Worm (Caenorhabditis elegans): Measurements from ENCODE around the gene ubc-24.

Gene ubc-24

DNA sequence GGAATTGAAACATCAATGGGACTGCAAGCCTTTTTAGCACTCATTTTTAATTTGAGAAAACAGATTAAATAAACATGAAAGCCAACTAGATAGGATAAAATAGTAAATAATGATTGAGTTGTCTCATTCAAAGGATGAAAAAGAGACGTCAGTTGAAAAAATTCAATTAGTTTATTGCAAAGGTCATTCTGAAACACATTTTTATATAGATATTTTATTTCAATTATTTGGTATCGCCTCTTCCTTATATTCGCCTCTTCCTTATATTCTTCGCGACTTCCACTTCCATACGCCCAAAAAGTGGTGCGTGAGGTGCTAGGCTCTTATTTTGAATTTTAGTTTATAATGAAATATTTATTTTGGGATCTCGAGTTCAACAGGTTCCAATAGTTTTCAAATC is 29.6 kb downstream of the ubc-24 start, which contains the start of gene acp-4:
TSS of gene acp-4 (minus strand) at position 101 of the 400 bp plus-strand sequence.
- no peak for TF ChIP-seq Y75B8A.6 (GFP tag; IDR thresholded peaks at IDR 0.05)

DNA sequence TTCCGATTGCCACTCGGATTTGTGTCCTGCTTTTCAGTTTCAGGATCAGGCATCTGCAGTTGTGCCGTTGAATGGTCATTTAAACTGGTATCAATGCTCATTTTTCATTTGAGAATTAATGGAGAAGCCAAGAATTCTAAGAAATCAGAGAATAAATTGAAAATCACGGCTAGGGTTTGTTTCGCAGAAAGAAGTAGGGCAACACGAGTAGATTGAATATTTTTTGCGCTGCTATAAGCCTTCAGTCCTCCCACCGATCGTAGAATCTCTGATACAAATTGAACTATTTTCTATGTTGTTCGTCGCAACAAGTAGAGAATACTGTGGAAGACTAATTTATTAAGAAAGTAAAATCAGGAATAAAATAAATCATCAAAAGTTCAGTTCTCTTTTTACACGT is 31.6 kb downstream of the ubc-24 start, which contains the start of gene acp-3:
TSS of gene acp-3 (minus strand) at position 101 of the 400 bp plus-strand sequence.
- TF ChIP-seq unc-62 (GFP tag; optimal IDR thresholded peaks at IDR 0.05 in 1 of 2) (peak in 1 of 2 experiments; percentile 68), unc-62 (tag; optimal IDR thresholded peaks at IDR 0.05) (no peak), nhr-25 (tag; optimal IDR thresholded peaks at IDR 0.05; ENCODE audit: borderline replicate concordance, insufficient read depth) (no peak), aha-1 (tag) (peak; percentile 84)

DNA sequence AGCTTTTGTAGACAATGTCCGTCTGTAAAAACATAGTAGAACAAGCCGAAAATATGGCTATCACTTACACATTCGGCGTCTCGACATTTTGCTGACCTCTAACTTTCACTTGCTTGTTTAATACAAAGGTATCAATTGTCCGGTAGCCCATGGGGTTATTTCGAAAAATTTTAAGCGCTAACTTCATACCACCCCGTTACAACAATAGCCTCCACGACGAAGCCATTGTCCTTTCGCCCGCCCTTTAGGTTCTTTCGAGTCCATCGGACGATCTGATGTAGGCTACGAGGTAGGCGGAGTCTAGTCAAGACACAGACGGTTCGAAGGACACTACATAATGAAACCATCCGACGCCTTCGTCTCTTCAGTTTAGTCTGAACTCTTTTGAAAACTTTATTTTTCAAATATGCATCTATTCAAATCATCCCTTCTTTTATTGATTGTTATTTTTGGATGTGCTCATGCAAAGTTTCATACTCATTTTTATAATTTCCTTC is 33.4 kb downstream of the ubc-24 start, which contains the start of gene lips-10:
TSS of gene lips-10 (plus strand) at position 378 of the 497 bp plus-strand sequence.
- TF ChIP-seq nhr-28 (tag; optimal IDR thresholded peaks at IDR 0.05) = peak; percentile 91
- TF ChIP-seq tra-1 (GFP tag; IDR thresholded peaks at IDR 0.05) = no peak
- no peak for TF ChIP-seq unc-39 (tag; optimal IDR thresholded peaks at IDR 0.05)
- TF ChIP-seq snpc-1.2 (GFP tag; IDR thresholded peaks at IDR 0.05) = no peak
- TF ChIP-seq unc-62 (GFP tag; optimal IDR thresholded peaks at IDR 0.05 in 1 of 2) = peak in 1 of 2 experiments; percentile 13
- no peak for TF ChIP-seq unc-62 (tag; optimal IDR thresholded peaks at IDR 0.05)
- no peak for TF ChIP-seq aha-1 (tag)
- TF ChIP-seq ceh-44 (GFP tag; IDR thresholded peaks at IDR 0.05) = no peak
- TF ChIP-seq hlh-11 (tag; optimal IDR thresholded peaks at IDR 0.05) = no peak
- no peak for TF ChIP-seq hif-1 (tag; optimal IDR thresholded peaks at IDR 0.05)
- no peak for TF ChIP-seq set-16 (GFP tag; IDR thresholded peaks at IDR 0.05)
- no peak for TF ChIP-seq F10B5.3 (tag; optimal IDR thresholded peaks at IDR 0.05)
- TF ChIP-seq F26F4.8 (GFP tag; conservative IDR thresholded peaks at IDR 0.05) = no peak
- TF ChIP-seq lin-1 (GFP tag; IDR thresholded peaks at IDR 0.05) = no peak
- no peak for TF ChIP-seq dve-1 (tag; optimal IDR thresholded peaks at IDR 0.05; ENCODE audit: insufficient read depth)

DNA sequence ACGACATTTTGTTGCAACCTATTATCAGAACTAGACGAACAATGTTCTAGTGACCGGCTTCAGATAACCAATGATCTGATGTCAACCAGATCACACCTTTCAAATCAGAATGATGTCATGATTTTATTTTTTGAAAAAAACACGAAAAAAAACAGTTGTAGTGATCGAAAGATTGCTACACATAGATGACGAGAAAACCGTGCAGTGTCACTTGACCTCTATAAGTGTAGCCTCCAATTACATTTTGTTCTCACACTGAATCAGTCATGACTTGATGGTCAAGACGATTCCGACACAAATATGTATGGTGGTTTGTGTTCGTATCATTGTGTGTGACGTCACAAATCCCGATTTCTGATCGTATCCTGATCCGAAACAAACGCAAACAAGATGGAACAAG is 34.7 kb downstream of the ubc-24 start:
- peak; percentile 51 for TF ChIP-seq hlh-30 (tag; optimal IDR thresholded peaks at IDR 0.05; ENCODE audit: insufficient read depth)
- TF ChIP-seq daf-19 (GFP tag; conservative IDR thresholded peaks at IDR 0.05) = no peak
- TF ChIP-seq hlh-11 (tag; optimal IDR thresholded peaks at IDR 0.05) = peak; percentile 11
- no peak for TF ChIP-seq F49E8.2 (tag; optimal IDR thresholded peaks at IDR 0.05; ENCODE audit: borderline replicate concordance)
- TF ChIP-seq dmd-6 (GFP tag; IDR thresholded peaks at IDR 0.05) = peak; percentile 48; the same call in 1 of the 2 replicates
- no peak for TF ChIP-seq ctbp-1 (GFP tag; IDR thresholded peaks at IDR 0.05)
- no peak for TF ChIP-seq F10B5.3 (tag; optimal IDR thresholded peaks at IDR 0.05)
- TF ChIP-seq nhr-28 (tag; optimal IDR thresholded peaks at IDR 0.05) = peak; percentile 77
- peak in 1 of 2 experiments; percentile 35 for TF ChIP-seq mdl-1 (tag; optimal IDR thresholded peaks at IDR 0.05)
- no peak for TF ChIP-seq Y105C5A.15 (GFP tag; IDR thresholded peaks at IDR 0.05)
- no peak for TF ChIP-seq dve-1 (tag; optimal IDR thresholded peaks at IDR 0.05; ENCODE audit: insufficient read depth)

DNA sequence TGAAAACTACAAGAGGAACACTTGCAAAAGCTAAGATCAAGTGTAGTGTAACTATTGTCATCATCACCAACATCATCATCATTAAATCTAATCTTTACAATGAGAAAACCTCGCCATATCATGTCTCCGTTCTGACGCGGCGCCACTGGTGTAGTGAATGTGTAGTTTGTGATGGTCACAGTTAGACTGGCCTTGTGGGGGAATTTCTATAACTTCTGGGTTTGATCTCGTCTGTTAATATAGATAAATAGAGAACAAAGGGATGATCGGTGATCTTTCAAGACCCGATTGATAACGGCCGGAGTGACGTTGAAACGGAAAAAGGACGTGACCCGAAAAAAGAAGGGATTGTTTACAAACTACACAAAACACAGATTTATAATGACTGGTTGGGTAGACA is 35.4 kb downstream of the ubc-24 start:
- peak; percentile 18; the same call in 1 of the 2 replicates for TF ChIP-seq dmd-6 (GFP tag; IDR thresholded peaks at IDR 0.05)
- TF ChIP-seq vab-7 (GFP tag; IDR thresholded peaks at IDR 0.05) = no peak
- TF ChIP-seq nhr-42 (GFP tag; IDR thresholded peaks at IDR 0.05) = no peak
- TF ChIP-seq mep-1 (tag; optimal IDR thresholded peaks at IDR 0.05) = peak; percentile 37
- peak; percentile 47 for TF ChIP-seq hlh-30 (tag; optimal IDR thresholded peaks at IDR 0.05; ENCODE audit: insufficient read depth)
- no peak for TF ChIP-seq lin-13 (GFP tag; optimal IDR thresholded peaks at IDR 0.05)
- peak; percentile 51 for TF ChIP-seq nhr-10 (tag; optimal IDR thresholded peaks at IDR 0.05)
- TF ChIP-seq nhr-25 (tag; optimal IDR thresholded peaks at IDR 0.05; ENCODE audit: borderline replicate concordance, insufficient read depth) = peak; percentile 34
- TF ChIP-seq mdl-1 (tag; optimal IDR thresholded peaks at IDR 0.05) = peak in 1 of 2 experiments; percentile 67
- peak; percentile 57 for TF ChIP-seq cey-2 (tag; optimal IDR thresholded peaks at IDR 0.05; ENCODE audit: borderline replicate concordance, insufficient read depth)
- peak; percentile 5 for TF ChIP-seq aha-1 (tag)
- TF ChIP-seq zfp-2 (tag; optimal IDR thresholded peaks at IDR 0.05) = no peak
- no peak for TF ChIP-seq F49E8.2 (tag; optimal IDR thresholded peaks at IDR 0.05; ENCODE audit: borderline replicate concordance)
- TF ChIP-seq T26A8.4 (GFP tag; IDR thresholded peaks at IDR 0.05) = no peak
- TF ChIP-seq lsy-2 (tag; optimal IDR thresholded peaks at IDR 0.05) = peak in 1 of 2 experiments; percentile 9
- no peak for TF ChIP-seq arid-1 (GFP tag; conservative IDR thresholded peaks at IDR 0.05)
- no peak for TF ChIP-seq dmd-8 (GFP tag; IDR thresholded peaks at IDR 0.05)
- peak; percentile 97 for TF ChIP-seq nhr-28 (tag; optimal IDR thresholded peaks at IDR 0.05)
- peak; percentile 61 for TF ChIP-seq hlh-11 (tag; optimal IDR thresholded peaks at IDR 0.05)

Measured in whole organism, L4 larva.